Worm (Caenorhabditis elegans) whole organism, L4/young adult: Measurements from ENCODE around the gene gldi-9.
A peak's percentile ranks its signal among the peaks of the same experiment; 100 is the strongest.
"Not testable (repeated sequence)": the region's sequence is repeated elsewhere in the genome, so short reads cannot be mapped to it uniquely, and the experiment has no call there.

ENCODE experiments used
- W03F9.2 ChIP-seq: fragments of 150-350 bp; optimal IDR thresholded peaks from 2 replicates; lab custom pipeline; 2014; ENCODE audit warnings: missing biosample characterization, missing genetic modification characterization
- dao-5 ChIP-seq: sonication (generic microtip); optimal IDR thresholded peaks from 2 replicates; lab custom pipeline; 2016; ENCODE audit warnings: missing genotype, missing genetic modification characterization, moderate library complexity, missing compliant biosample characterization
- him-1 ChIP-seq: sonication (generic microtip); optimal IDR thresholded peaks from 2 replicates; lab custom pipeline; 2016; ENCODE audit warnings: missing genotype, missing genetic modification reagents, missing genetic modification characterization, missing compliant biosample characterization

The gldi-9 gene

ce11 chrIII:2710211-2710610 lies 45.9 kb downstream of the gldi-9 start:
- TF ChIP-seq W03F9.2 (tag; lab: Kevin White, UChicago) = no peak
- no peak for TF ChIP-seq him-1 (tag; lab: Kevin White, UChicago)
- no peak for TF ChIP-seq dao-5 (tag; lab: Kevin White, UChicago)

- no peak for TF ChIP-seq him-1 (tag; lab: Kevin White, UChicago)
- no peak for TF ChIP-seq dao-5 (tag; lab: Kevin White, UChicago)
- TF ChIP-seq W03F9.2 (tag; lab: Kevin White, UChicago) = no peak
Observed at ce11 chrIII:2700637-2701036, 55.5 kb downstream of the gldi-9 start, which contains the start of gene set-27. set-27 (plus strand) TSS chrIII:2700937.

- not testable (repeated sequence) for TF ChIP-seq him-1, W03F9.2, dao-5 (tag; lab: Kevin White, UChicago)
Observed at ce11 chrIII:2699363-2699762, 56.8 kb downstream of the gldi-9 start, which contains the start of gene cox-6B. cox-6B (plus strand) TSS chrIII:2699663.

- TF ChIP-seq dao-5 (tag; lab: Kevin White, UChicago) (no peak), W03F9.2 (tag; lab: Kevin White, UChicago) (peak; percentile 24)
Observed at ce11 chrIII:2698740-2699139, 57.4 kb downstream of the gldi-9 start, which contains the start of gene slc-30A9. slc-30A9 (minus strand) TSS chrIII:2698817.
